Fruit fly (Drosophila melanogaster) whole organism, pupa: Measurements from ENCODE around the gene Uba4.

Experiments used
- CG10348 ChIP-seq: fragments of 200-800 bp; sonication (Bioruptor generic); IDR thresholded peaks from 2 replicates; pipeline ENCODE4 v1.3.6; 2022; ENCODE audit warnings: missing biosample characterization, missing genetic modification characterization
- CG12605 ChIP-seq: fragments of 200-800 bp; sonication (Bioruptor generic); IDR thresholded peaks from 2 replicates; pipeline ENCODE4 v1.3.6; 2022; ENCODE audit warnings: missing biosample characterization, missing genetic modification characterization
- CG13204 ChIP-seq: fragments of 200-800 bp; sonication (Bioruptor generic); optimal IDR thresholded peaks from 2 replicates; lab custom pipeline; 2018; ENCODE audit warnings: missing biosample characterization, mild to moderate bottlenecking, missing genetic modification characterization, moderate library complexity
- CG14655 ChIP-seq: fragments of 200-800 bp; sonication (Bioruptor generic); optimal IDR thresholded peaks from 3 replicates; lab custom pipeline; 2017; ENCODE audit warnings: mild to moderate bottlenecking, missing biosample characterization, missing genetic modification reagents, missing genetic modification characterization
- CG15710 ChIP-seq: fragments of 200-800 bp; sonication (Bioruptor generic); optimal IDR thresholded peaks from 2 replicates; lab custom pipeline; 2018; ENCODE audit warnings: missing biosample characterization, mild to moderate bottlenecking, missing genetic modification characterization, moderate library complexity
- CG17806 ChIP-seq: fragments of 200-800 bp; sonication (Bioruptor generic); optimal IDR thresholded peaks from 2 replicates; lab custom pipeline; 2018; ENCODE audit warnings: missing biosample characterization, mild to moderate bottlenecking, missing genetic modification characterization, moderate library complexity
- CG32121 ChIP-seq: fragments of 200-800 bp; sonication (Bioruptor generic); IDR thresholded peaks from 2 replicates; pipeline ENCODE4 v1.3.6; 2022; ENCODE audit warnings: missing biosample characterization, missing genetic modification characterization
- CG34367 ChIP-seq: fragments of 200-800 bp; sonication (Bioruptor generic); optimal IDR thresholded peaks from 2 replicates; lab custom pipeline; 2018; ENCODE audit warnings: missing biosample characterization, mild to moderate bottlenecking, missing genetic modification characterization
- CG4496 ChIP-seq: fragments of 200-800 bp; sonication (Bioruptor generic); IDR thresholded peaks from 3 replicates; pipeline ENCODE4 v1.3.6; 2022; ENCODE audit warnings: missing biosample characterization, missing genetic modification characterization
- CG8159 ChIP-seq: fragments of 200-800 bp; sonication (Bioruptor generic); optimal IDR thresholded peaks from 3 replicates; lab custom pipeline; 2018; ENCODE audit warnings: missing biosample characterization, mild to moderate bottlenecking, missing genetic modification characterization, moderate library complexity
- CG8301 ChIP-seq: fragments of 200-800 bp; sonication (Bioruptor generic); optimal IDR thresholded peaks from 2 replicates; lab custom pipeline; 2018; ENCODE audit warnings: missing biosample characterization, mild to moderate bottlenecking, missing genetic modification characterization
- CG9948 ChIP-seq: fragments of 200-800 bp; sonication (Bioruptor generic); optimal IDR thresholded peaks from 2 replicates; lab custom pipeline; 2018; ENCODE audit warnings: missing biosample characterization, mild to moderate bottlenecking, missing genetic modification characterization, moderate library complexity
- D1 ChIP-seq: fragments of 200-800 bp; sonication (Bioruptor generic); optimal IDR thresholded peaks from 2 replicates; lab custom pipeline; 2018; ENCODE audit warnings: missing biosample characterization, mild to moderate bottlenecking, missing genetic modification characterization, moderate library complexity
- EcR ChIP-seq: fragments of 200-800 bp; sonication (Bioruptor generic); optimal IDR thresholded peaks from 3 replicates; lab custom pipeline; 2019; ENCODE audit warnings: missing biosample characterization, missing genetic modification characterization, mild to moderate bottlenecking, moderate library complexity, missing genetic modification reagents
- Ets98B ChIP-seq: fragments of 200-800 bp; sonication (Bioruptor generic); IDR thresholded peaks from 2 replicates; pipeline ENCODE4 v1.3.6; 2022; ENCODE audit warnings: missing biosample characterization, missing genetic modification characterization
- Pif1A ChIP-seq: fragments of 200-800 bp; sonication (Bioruptor generic); optimal IDR thresholded peaks from 3 replicates; lab custom pipeline; 2016; ENCODE audit warnings: missing biosample characterization, missing genetic modification characterization
- Pif1B ChIP-seq: fragments of 200-800 bp; sonication (Bioruptor generic); optimal IDR thresholded peaks from 3 replicates; lab custom pipeline; 2016; ENCODE audit warnings: missing biosample characterization, missing genetic modification characterization
- Snoo ChIP-seq: fragments of 200-800 bp; sonication (Bioruptor generic); optimal IDR thresholded peaks from 3 replicates; lab custom pipeline; 2017; ENCODE audit warnings: missing biosample characterization, mild to moderate bottlenecking, missing genetic modification characterization, inconsistent platforms
- fd96Ca ChIP-seq: fragments of 200-800 bp; sonication (Bioruptor generic); IDR thresholded peaks from 3 replicates; pipeline ENCODE4 v1.3.6; 2022; ENCODE audit warnings: missing biosample characterization, missing genetic modification characterization
- gl ChIP-seq: fragments of 200-800 bp; sonication (Bioruptor generic); optimal IDR thresholded peaks from 2 replicates; lab custom pipeline; 2018; ENCODE audit warnings: missing biosample characterization, mild to moderate bottlenecking, missing genetic modification characterization
- rn ChIP-seq: fragments of 200-800 bp; sonication (Bioruptor generic); IDR thresholded peaks from 2 replicates; pipeline ENCODE4 v1.3.6; 2022; ENCODE audit warnings: missing biosample characterization, missing genetic modification characterization

Gene Uba4

dm6 chr2L:8477049-8477448 lies 40.2 kb upstream of the Uba4 start, which contains the start of gene CheA29a:
Gene CheA29a (plus strand): TSS chr2L:8477349.
- TF ChIP-seq CG9948 (tag; lab: Kevin White, UChicago) (no peak), CG12605 (GFP tag; lab: Robert Waterston, UW) (no peak), rn (no peak), Pif1B (GFP tag; lab: Kevin White, UChicago) (no peak), D1 (tag; lab: Kevin White, UChicago) (no peak), CG10348 (GFP tag; lab: Robert Waterston, UW) (no peak), CG4496 (GFP tag; lab: Robert Waterston, UW) (no peak), CG8159 (no peak), Snoo (tag; lab: Kevin White, UChicago) (no peak), CG15710 (tag; lab: Kevin White, UChicago) (no peak), EcR (GFP tag; lab: Kevin White, UChicago) (no peak), CG13204 (GFP tag; lab: Kevin White, UChicago) (no peak), Pif1A (GFP tag; lab: Kevin White, UChicago) (no peak), CG14655 (no peak), CG17806 (tag; lab: Kevin White, UChicago) (no peak), fd96Ca (GFP tag; lab: Robert Waterston, UW) (no peak), CG8301 (tag; lab: Kevin White, UChicago) (no peak)

- TF ChIP-seq CG32121 (GFP tag; lab: Robert Waterston, UW): no peak
- TF ChIP-seq Snoo (tag; lab: Kevin White, UChicago): no peak
- no peak for TF ChIP-seq gl (tag; lab: Kevin White, UChicago)
- no peak for TF ChIP-seq Ets98B (GFP tag; lab: Robert Waterston, UW)
- TF ChIP-seq CG8159: no peak
These were observed 39.2 kb upstream of the Uba4 start for dm6 chr2L:8477971-8478370.

dm6 chr2L:8478379-8478778 lies 38.8 kb upstream of the Uba4 start:
- TF ChIP-seq Ets98B (GFP tag; lab: Robert Waterston, UW) (no peak), CG8159 (no peak), Pif1A (GFP tag; lab: Kevin White, UChicago) (no peak), CG13204 (GFP tag; lab: Kevin White, UChicago) (no peak), CG15710 (tag; lab: Kevin White, UChicago) (no peak), Snoo (tag; lab: Kevin White, UChicago) (no peak), CG4496 (GFP tag; lab: Robert Waterston, UW) (no peak), D1 (tag; lab: Kevin White, UChicago) (no peak), CG34367 (tag; lab: Kevin White, UChicago) (no peak), fd96Ca (GFP tag; lab: Robert Waterston, UW) (no peak), CG14655 (no peak), CG8301 (tag; lab: Kevin White, UChicago) (no peak), CG12605 (GFP tag; lab: Robert Waterston, UW) (no peak), EcR (GFP tag; lab: Kevin White, UChicago) (no peak), Pif1B (GFP tag; lab: Kevin White, UChicago) (no peak), CG32121 (GFP tag; lab: Robert Waterston, UW) (no peak)

DNA sequence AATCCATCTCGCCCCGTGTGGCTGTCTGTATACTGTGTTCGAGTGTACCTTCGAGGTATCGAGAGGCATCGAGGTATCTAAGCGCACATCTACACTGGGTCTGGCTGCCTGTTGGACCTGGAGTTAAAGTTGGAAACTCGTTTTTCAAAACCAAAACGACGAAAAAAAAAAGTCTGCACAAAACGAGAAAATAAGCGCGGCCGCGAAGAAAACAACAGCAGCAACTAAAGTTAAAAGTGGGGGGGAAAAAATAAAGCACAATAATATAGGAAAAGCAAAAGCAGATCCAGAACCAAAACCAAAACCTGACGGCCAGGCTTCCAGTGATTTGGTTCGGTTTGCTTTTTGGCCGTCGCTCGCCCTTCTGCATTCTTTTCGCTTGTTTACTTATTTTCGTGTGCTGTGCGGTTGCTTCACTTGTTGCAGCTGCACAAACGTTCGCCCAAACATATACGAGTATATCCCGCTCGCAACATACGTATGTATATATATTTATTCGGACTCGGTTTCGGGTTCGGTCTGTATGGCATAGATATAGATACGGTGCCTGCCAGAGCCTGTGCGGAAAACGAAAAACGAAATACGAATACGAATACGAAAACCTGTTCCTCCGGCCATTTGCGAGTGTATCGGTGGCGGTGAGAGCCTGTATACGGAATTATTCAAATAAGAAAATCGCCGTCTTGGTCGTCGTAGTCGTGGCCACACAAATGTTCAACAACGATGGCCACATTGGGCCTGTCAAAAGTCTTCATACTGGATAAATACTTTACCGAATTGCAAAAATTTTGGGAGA lies 38.1 kb upstream of the Uba4 start:
- TF ChIP-seq D1 (tag; lab: Kevin White, UChicago): peak; percentile 91
- TF ChIP-seq CG10348 (GFP tag; lab: Robert Waterston, UW): no peak
- peak; percentile 83 for TF ChIP-seq fd96Ca (GFP tag; lab: Robert Waterston, UW)
- peak; percentile 91 for TF ChIP-seq CG34367 (tag; lab: Kevin White, UChicago)
- peak; percentile 93 for TF ChIP-seq Pif1A (GFP tag; lab: Kevin White, UChicago)
- peak; percentile 97 for TF ChIP-seq CG13204 (GFP tag; lab: Kevin White, UChicago)
- TF ChIP-seq rn: peak; percentile 51; the same call in 1 of the 2 replicates
- TF ChIP-seq Pif1B (GFP tag; lab: Kevin White, UChicago): peak; percentile 93
- peak; percentile 75 for TF ChIP-seq Ets98B (GFP tag; lab: Robert Waterston, UW)
- TF ChIP-seq EcR (GFP tag; lab: Kevin White, UChicago): peak; percentile 53
- peak; percentile 90 for TF ChIP-seq CG17806 (tag; lab: Kevin White, UChicago)
- peak; percentile 87 for TF ChIP-seq CG8159
- TF ChIP-seq CG9948 (tag; lab: Kevin White, UChicago): peak; percentile 88
- TF ChIP-seq CG4496 (GFP tag; lab: Robert Waterston, UW): peak; percentile 87
- TF ChIP-seq CG12605 (GFP tag; lab: Robert Waterston, UW): peak; percentile 95
- TF ChIP-seq gl (tag; lab: Kevin White, UChicago): peak; percentile 98
- peak; percentile 61 for TF ChIP-seq Snoo (tag; lab: Kevin White, UChicago)
- no peak for TF ChIP-seq CG14655
- TF ChIP-seq CG32121 (GFP tag; lab: Robert Waterston, UW): no peak
- peak; percentile 89 for TF ChIP-seq CG15710 (tag; lab: Kevin White, UChicago)
- peak; percentile 72 for TF ChIP-seq CG8301 (tag; lab: Kevin White, UChicago)

- TF ChIP-seq CG12605 (GFP tag; lab: Robert Waterston, UW): no peak
These were observed 36.4 kb upstream of the Uba4 start for dm6 chr2L:8480825-8481224.
